Worm (Caenorhabditis elegans): ENCODE measurements around the gene Y38E10A.33.

Gene Y38E10A.33

ce11 chrII:12679635-12680034 is at the start of gene Y38E10A.33, which contains the start of gene cox-10:
TSS of gene Y38E10A.33 (minus strand) at chrII:12679646.
TSS of gene cox-10 (plus strand) at chrII:12679954.
- no peak for TF ChIP-seq him-1 (tag; optimal IDR thresholded peaks at IDR 0.05)
- TF ChIP-seq dao-5 (tag; optimal IDR thresholded peaks at IDR 0.05), result no peak
- TF ChIP-seq W03F9.2 (tag; optimal IDR thresholded peaks at IDR 0.05), result no peak

- TF ChIP-seq W03F9.2 (tag; optimal IDR thresholded peaks at IDR 0.05) (no peak), him-1 (tag; optimal IDR thresholded peaks at IDR 0.05) (no peak), dao-5 (tag; optimal IDR thresholded peaks at IDR 0.05) (no peak)
Measured at ce11 chrII:12728608-12729007, 49.2 kb upstream of the Y38E10A.33 start.

- TF ChIP-seq W03F9.2 (tag; optimal IDR thresholded peaks at IDR 0.05), result no peak
- TF ChIP-seq dao-5 (tag; optimal IDR thresholded peaks at IDR 0.05), result no peak
- TF ChIP-seq him-1 (tag; optimal IDR thresholded peaks at IDR 0.05), result no peak
Measured at ce11 chrII:12727871-12728270, 48.4 kb upstream of the Y38E10A.33 start.

- TF ChIP-seq W03F9.2 (tag; optimal IDR thresholded peaks at IDR 0.05) (no peak), dao-5 (tag; optimal IDR thresholded peaks at IDR 0.05) (no peak), him-1 (tag; optimal IDR thresholded peaks at IDR 0.05) (no peak)
Measured at ce11 chrII:12726704-12727103, 47.3 kb upstream of the Y38E10A.33 start.

- no peak for TF ChIP-seq W03F9.2 (tag; optimal IDR thresholded peaks at IDR 0.05)
- no peak for TF ChIP-seq him-1 (tag; optimal IDR thresholded peaks at IDR 0.05)
- no peak for TF ChIP-seq dao-5 (tag; optimal IDR thresholded peaks at IDR 0.05)
Measured at ce11 chrII:12722685-12723287, 43.3 kb upstream of the Y38E10A.33 start.

ce11 chrII:12722049-12722448 is 42.6 kb upstream of the Y38E10A.33 start:
- no peak for TF ChIP-seq dao-5 (tag; optimal IDR thresholded peaks at IDR 0.05)

ce11 chrII:12715757-12716350 is 36.4 kb upstream of the Y38E10A.33 start:
- TF ChIP-seq W03F9.2 (tag; optimal IDR thresholded peaks at IDR 0.05), result no peak
- no peak for TF ChIP-seq dao-5 (tag; optimal IDR thresholded peaks at IDR 0.05)
- TF ChIP-seq him-1 (tag; optimal IDR thresholded peaks at IDR 0.05), result no peak

- TF ChIP-seq him-1 (tag; optimal IDR thresholded peaks at IDR 0.05) (no peak), dao-5 (tag; optimal IDR thresholded peaks at IDR 0.05) (no peak), W03F9.2 (tag; optimal IDR thresholded peaks at IDR 0.05) (no peak)
Measured at ce11 chrII:12711490-12711889, 32.0 kb upstream of the Y38E10A.33 start.

ce11 chrII:12696116-12696515 is 16.7 kb upstream of the Y38E10A.33 start:
- no peak for TF ChIP-seq dao-5 (tag; optimal IDR thresholded peaks at IDR 0.05)

- TF ChIP-seq him-1 (tag; optimal IDR thresholded peaks at IDR 0.05) (no peak), dao-5 (tag; optimal IDR thresholded peaks at IDR 0.05) (no peak), W03F9.2 (tag; optimal IDR thresholded peaks at IDR 0.05) (no peak)
Measured at ce11 chrII:12694112-12694511, 14.7 kb upstream of the Y38E10A.33 start, which contains the start of gene tbc-17. TSS of gene tbc-17 (plus strand) at chrII:12694412.

ce11 chrII:12692694-12693093 is 13.2 kb upstream of the Y38E10A.33 start:
- no peak for TF ChIP-seq dao-5 (tag; optimal IDR thresholded peaks at IDR 0.05)
- no peak for TF ChIP-seq him-1 (tag; optimal IDR thresholded peaks at IDR 0.05)
- no peak for TF ChIP-seq W03F9.2 (tag; optimal IDR thresholded peaks at IDR 0.05)

ce11 chrII:12691351-12691750 is 11.9 kb upstream of the Y38E10A.33 start:
- TF ChIP-seq W03F9.2 (tag; optimal IDR thresholded peaks at IDR 0.05) (no peak), him-1 (tag; optimal IDR thresholded peaks at IDR 0.05) (no peak), dao-5 (tag; optimal IDR thresholded peaks at IDR 0.05) (no peak)

- TF ChIP-seq him-1 (tag; optimal IDR thresholded peaks at IDR 0.05), result no peak
- TF ChIP-seq W03F9.2 (tag; optimal IDR thresholded peaks at IDR 0.05), result no peak
- no peak for TF ChIP-seq dao-5 (tag; optimal IDR thresholded peaks at IDR 0.05)
Measured at ce11 chrII:12690905-12691304, 11.5 kb upstream of the Y38E10A.33 start.

ce11 chrII:12689333-12689732 is 9.9 kb upstream of the Y38E10A.33 start:
- TF ChIP-seq dao-5 (tag; optimal IDR thresholded peaks at IDR 0.05), result no peak
- TF ChIP-seq him-1 (tag; optimal IDR thresholded peaks at IDR 0.05), result no peak
- TF ChIP-seq W03F9.2 (tag; optimal IDR thresholded peaks at IDR 0.05), result no peak

ce11 chrII:12678867-12679134 is 645 bp downstream of the Y38E10A.33 start, which contains the start of gene Y38E10A.24:
TSS of gene Y38E10A.24 (plus strand) at chrII:12679035.
- no peak for TF ChIP-seq dao-5 (tag; optimal IDR thresholded peaks at IDR 0.05)
- no peak for TF ChIP-seq W03F9.2 (tag; optimal IDR thresholded peaks at IDR 0.05)

Measured in whole organism, L4/young adult.